Fruit fly (Drosophila melanogaster) whole organism, embryonic: Measurements from ENCODE around the gene CG31663.

Experiments used
- CG12659 ChIP-seq: fragments of 200-800 bp; sonication (Bioruptor generic); optimal IDR thresholded peaks from 3 replicates; lab custom pipeline; 2017; ENCODE audit warnings: mild to moderate bottlenecking, missing biosample characterization, missing genetic modification reagents, missing genetic modification characterization
- CG14965 ChIP-seq: fragments of 200-800 bp; sonication (Bioruptor generic); optimal IDR thresholded peaks from 2 replicates; lab custom pipeline; 2016; ENCODE audit warnings: missing biosample characterization, missing genetic modification characterization, borderline replicate concordance
- CG17186 ChIP-seq: fragments of 200-800 bp; sonication (Bioruptor generic); optimal IDR thresholded peaks from 3 replicates; lab custom pipeline; 2017; ENCODE audit warnings: missing biosample characterization, missing genetic modification reagents, missing genetic modification characterization
- CG3407 ChIP-seq: fragments of 200-800 bp; sonication (Bioruptor generic); optimal IDR thresholded peaks from 2 replicates; lab custom pipeline; 2018; ENCODE audit warnings: missing biosample characterization, mild to moderate bottlenecking, missing genetic modification characterization
- Gsc ChIP-seq: fragments of 200-800 bp; sonication (Bioruptor generic); IDR thresholded peaks from 2 replicates; pipeline ENCODE4 v1.3.6; 2022; ENCODE audit warnings: missing biosample characterization, missing genetic modification characterization
- H2.0 ChIP-seq: fragments of 200-800 bp; sonication (Bioruptor generic); IDR thresholded peaks from 2 replicates; pipeline ENCODE4 v1.3.6; 2022; ENCODE audit warnings: missing biosample characterization, missing genetic modification characterization
- Lim3 ChIP-seq: fragments of 200-800 bp; sonication (Bioruptor generic); IDR thresholded peaks from 2 replicates; pipeline ENCODE4 v1.3.6; 2022; ENCODE audit warnings: missing biosample characterization, missing genetic modification characterization
- Med ChIP-seq: fragments of 200-800 bp; sonication (Bioruptor generic); peaks from one replicate; lab custom pipeline; 2016; ENCODE audit warnings: missing biosample characterization, missing genetic modification characterization, mild to moderate bottlenecking, inconsistent platforms, moderate library complexity
- Tbp ChIP-seq: fragments of >200 bp; optimal IDR thresholded peaks from 2 replicates; lab custom pipeline; 2018; ENCODE audit warnings: missing biosample characterization, missing genetic modification characterization
- az2 ChIP-seq: fragments of 200-800 bp; sonication (Bioruptor generic); optimal IDR thresholded peaks from 3 replicates; lab custom pipeline; 2016; ENCODE audit warnings: missing biosample characterization, missing genetic modification characterization
- pan ChIP-seq, 4 experiments: fragments of >200 bp in 3 of 4; fragments of 200-800 bp in 1 of 4; sonication (Bioruptor generic) in 1 of 4; optimal IDR thresholded peaks in 3 of 4; IDR thresholded peaks in 1 of 4; 2 replicates each; pipeline versions ENCODE4 v1.3.6 to Lab custom; 2017 to 2022; ENCODE audit warnings: missing biosample characterization in 2 of 4, missing genetic modification characterization in 2 of 4, mixed read lengths in 1 of 4
- tin ChIP-seq: fragments of 200-800 bp; sonication (Bioruptor generic); optimal IDR thresholded peaks from 3 replicates; lab custom pipeline; 2016; ENCODE audit warnings: missing biosample characterization, missing genetic modification characterization

- TF ChIP-seq Med (GFP tag; lab: Kevin White, UChicago), result no peak
- TF ChIP-seq pan (optimal IDR thresholded peaks at IDR 0.05; lab: Kevin White, UChicago), result no peak
- TF ChIP-seq pan (GFP tag; optimal IDR thresholded peaks at IDR 0.05 in 1 of 2, IDR thresholded peaks at IDR 0.05 in 1 of 2), result no peak
- TF ChIP-seq tin (GFP tag; lab: Kevin White, UChicago), result no peak
- no peak for TF ChIP-seq H2.0
- no peak for TF ChIP-seq CG3407 (GFP tag; lab: Kevin White, UChicago)
- TF ChIP-seq CG14965 (GFP tag; lab: Kevin White, UChicago), result no peak
- TF ChIP-seq Gsc (GFP tag; lab: Robert Waterston, UW), result no peak
- no peak for TF ChIP-seq CG12659 (GFP tag; lab: Kevin White, UChicago)
- TF ChIP-seq az2 (GFP tag; lab: Kevin White, UChicago), result no peak
- TF ChIP-seq Tbp (GFP tag; lab: Kevin White, UChicago), result no peak
- TF ChIP-seq Lim3, result no peak
- no peak for TF ChIP-seq CG17186 (GFP tag; lab: Kevin White, UChicago)
These were observed 6.4 kb upstream of the CG31663 start for dm6 chr2L:1887729-1888128.
